Worm (Caenorhabditis elegans) whole organism, L1 larva: Measurements from ENCODE around the gene mod-1.

Source experiments
- C04F5.9 ChIP-seq: sonication (generic microtip); optimal IDR thresholded peaks from 2 replicates; lab custom pipeline; 2016; ENCODE audit warnings: missing genetic modification characterization, missing compliant biosample characterization
- Y116A8C.19 ChIP-seq: sonication (generic microtip); optimal IDR thresholded peaks from 2 replicates; lab custom pipeline; 2016; ENCODE audit warnings: missing compliant biosample characterization, missing genetic modification characterization, borderline replicate concordance
- alr-1 ChIP-seq: fragments of 200-800 bp; sonication (Bioruptor generic); optimal IDR thresholded peaks from 2 replicates; lab custom pipeline; 2018; ENCODE audit warnings: borderline replicate concordance, mild to moderate bottlenecking, missing genetic modification characterization, missing compliant biosample characterization
- ama-1 ChIP-seq: fragments of 150-350 bp; optimal IDR thresholded peaks from 2 replicates; lab custom pipeline; 2014
- blmp-1 ChIP-seq: fragments of 150-350 bp; optimal IDR thresholded peaks from 2 replicates; lab custom pipeline; 2014; ENCODE audit warnings: missing biosample characterization, missing genetic modification characterization
- ceh-63 ChIP-seq: fragments of 200-800 bp; sonication (Bioruptor generic); optimal IDR thresholded peaks from 2 replicates; lab custom pipeline; 2018; ENCODE audit warnings: mild to moderate bottlenecking, missing genetic modification characterization, missing compliant biosample characterization
- ceh-90 ChIP-seq: sonication (generic microtip); optimal IDR thresholded peaks from 2 replicates; lab custom pipeline; 2016; ENCODE audit warnings: missing genetic modification characterization, missing compliant biosample characterization
- dpl-1 ChIP-seq, 3 experiments: fragments of 150-350 bp in 2 of 3; sonication (generic microtip) in 1 of 3; optimal IDR thresholded peaks; 2 replicates each; lab custom pipeline; 2014 to 2017; ENCODE audit warnings: missing biosample characterization in 3 of 3, missing genetic modification characterization in 3 of 3, missing genetic modification reagents in 3 of 3
- efl-1 ChIP-seq, 4 experiments: fragments of 150-350 bp; optimal IDR thresholded peaks in 3 of 4; peaks in 1 of 4; 1 replicate in 1 of 4; 2 replicates in 3 of 4; lab custom pipeline; 2014; ENCODE audit warnings: missing biosample characterization in 2 of 4, missing genetic modification characterization in 2 of 4, missing genetic modification reagents in 2 of 4
- elt-2 ChIP-seq: sonication (generic microtip); optimal IDR thresholded peaks from 2 replicates; lab custom pipeline; 2016; ENCODE audit warnings: missing genetic modification characterization, mild to moderate bottlenecking, inconsistent platforms, missing compliant biosample characterization, missing genetic modification reagents
- elt-3 ChIP-seq, 6 experiments: fragments of 150-350 bp in 1 of 6; sonication (generic microtip); optimal IDR thresholded peaks; 2 replicates each; lab custom pipeline; 2017 to 2018; ENCODE audit warnings: missing biosample characterization in 6 of 6, missing genetic modification characterization in 6 of 6, inconsistent platforms in 1 of 6
- ets-5 ChIP-seq: fragments of 200-800 bp; sonication (Bioruptor generic); IDR thresholded peaks from 2 replicates; pipeline ENCODE4 v1.3.6; 2022; ENCODE audit warnings: missing genetic modification characterization, missing compliant biosample characterization
- fos-1 ChIP-seq: fragments of 150-350 bp; optimal IDR thresholded peaks from 2 replicates; lab custom pipeline; 2014; ENCODE audit warnings: missing biosample characterization, missing genetic modification characterization
- grh-1 ChIP-seq: fragments of 200-800 bp; sonication (Bioruptor generic); IDR thresholded peaks from 2 replicates; pipeline ENCODE4 v1.3.6; 2022; ENCODE audit warnings: missing genetic modification reagents, missing genetic modification characterization, missing compliant biosample characterization
- hlh-4 ChIP-seq: sonication (generic microtip); optimal IDR thresholded peaks from 2 replicates; lab custom pipeline; 2016; ENCODE audit warnings: mild to moderate bottlenecking, missing genetic modification characterization, missing compliant biosample characterization
- hpl-2 ChIP-seq: fragments of 150-350 bp; optimal IDR thresholded peaks from 2 replicates; lab custom pipeline; 2014; ENCODE audit warnings: missing biosample characterization, missing genetic modification reagents, missing genetic modification characterization
- lin-14 ChIP-seq: fragments of 200-800 bp; sonication (Bioruptor generic); optimal IDR thresholded peaks from 2 replicates; lab custom pipeline; 2018; ENCODE audit warnings: mild to moderate bottlenecking, missing genetic modification characterization, moderate library complexity, missing compliant biosample characterization
- lir-3 ChIP-seq: sonication (generic microtip); optimal IDR thresholded peaks from 2 replicates; lab custom pipeline; 2016; ENCODE audit warnings: mild to moderate bottlenecking, missing genetic modification characterization, moderate library complexity, missing compliant biosample characterization; ENCODE audit not compliant: poor library complexity
- lsy-2 ChIP-seq, 2 experiments: fragments of 150-350 bp; optimal IDR thresholded peaks; 2 replicates each; lab custom pipeline; 2014; ENCODE audit warnings: missing biosample characterization in 2 of 2, missing genetic modification characterization in 2 of 2
- mdl-1 ChIP-seq, 2 experiments: fragments of 150-350 bp; optimal IDR thresholded peaks; 2 replicates each; lab custom pipeline; 2014 to 2017; ENCODE audit warnings: missing biosample characterization in 2 of 2, missing genetic modification characterization in 2 of 2, inconsistent platforms in 1 of 2
- mep-1 ChIP-seq: fragments of 150-350 bp; optimal IDR thresholded peaks from 2 replicates; lab custom pipeline; 2014; ENCODE audit warnings: missing biosample characterization, missing genetic modification characterization
- nhr-19 ChIP-seq: fragments of 200-800 bp; sonication (Bioruptor generic); conservative IDR thresholded peaks from 2 replicates; pipeline ENCODE4 v1.3.6; 2022; ENCODE audit warnings: missing genetic modification characterization, missing compliant biosample characterization
- nhr-20 ChIP-seq: sonication (generic microtip); optimal IDR thresholded peaks from 2 replicates; lab custom pipeline; 2016; ENCODE audit warnings: mild to moderate bottlenecking, missing genetic modification characterization, missing compliant biosample characterization
- nhr-28 ChIP-seq: fragments of 150-350 bp; optimal IDR thresholded peaks from 2 replicates; lab custom pipeline; 2014; ENCODE audit warnings: missing biosample characterization, missing genetic modification characterization
- nhr-71 ChIP-seq: sonication (generic microtip); optimal IDR thresholded peaks from 2 replicates; lab custom pipeline; 2016; ENCODE audit warnings: mild to moderate bottlenecking, missing genetic modification characterization, moderate library complexity, missing compliant biosample characterization
- nhr-85 ChIP-seq: sonication (generic microtip); peaks from one replicate; lab custom pipeline; 2016; ENCODE audit warnings: missing genetic modification characterization, inconsistent platforms, missing compliant biosample characterization
- nhr-90 ChIP-seq: sonication (generic microtip); optimal IDR thresholded peaks from 2 replicates; lab custom pipeline; 2016; ENCODE audit warnings: mild to moderate bottlenecking, missing genetic modification characterization, missing compliant biosample characterization; ENCODE audit not compliant: poor library complexity
- pag-3 ChIP-seq: sonication (generic microtip); optimal IDR thresholded peaks from 2 replicates; lab custom pipeline; 2017; ENCODE audit warnings: missing genetic modification characterization, mild to moderate bottlenecking, missing compliant biosample characterization, antibody characterized with exemption, borderline replicate concordance; ENCODE audit not compliant: insufficient read depth
- rnt-1 ChIP-seq: sonication (generic microtip); optimal IDR thresholded peaks from 2 replicates; lab custom pipeline; 2016; ENCODE audit warnings: mild to moderate bottlenecking, missing genetic modification characterization, moderate library complexity, missing compliant biosample characterization
- skn-1 ChIP-seq: fragments of 150-350 bp; optimal IDR thresholded peaks from 2 replicates; lab custom pipeline; 2014; ENCODE audit warnings: missing biosample characterization, missing genetic modification characterization
- snu-23 ChIP-seq: sonication (generic microtip); optimal IDR thresholded peaks from 2 replicates; lab custom pipeline; 2016; ENCODE audit warnings: missing genetic modification characterization, missing compliant biosample characterization
- sup-37 ChIP-seq: fragments of 200-800 bp; sonication (Bioruptor generic); optimal IDR thresholded peaks from 2 replicates; lab custom pipeline; 2018; ENCODE audit warnings: mild to moderate bottlenecking, missing genetic modification characterization, missing compliant biosample characterization
- swsn-7 ChIP-seq: sonication (generic microtip); optimal IDR thresholded peaks from 2 replicates; lab custom pipeline; 2016; ENCODE audit warnings: missing genetic modification characterization, missing compliant biosample characterization
- tbx-2 ChIP-seq: sonication (generic microtip); optimal IDR thresholded peaks from 2 replicates; lab custom pipeline; 2016; ENCODE audit warnings: missing genetic modification characterization, missing compliant biosample characterization
- tlp-1 ChIP-seq: fragments of 150-350 bp; optimal IDR thresholded peaks from 2 replicates; lab custom pipeline; 2014; ENCODE audit warnings: missing biosample characterization, missing genetic modification characterization
- unc-130 ChIP-seq: fragments of 150-350 bp; optimal IDR thresholded peaks from 2 replicates; lab custom pipeline; 2017; ENCODE audit warnings: missing biosample characterization, missing genetic modification characterization, inconsistent platforms
- unc-62 ChIP-seq: fragments of 150-350 bp; optimal IDR thresholded peaks from 2 replicates; lab custom pipeline; 2014; ENCODE audit warnings: missing biosample characterization, missing genetic modification reagents, missing genetic modification characterization
- xbp-1 ChIP-seq: sonication (generic microtip); optimal IDR thresholded peaks from 2 replicates; lab custom pipeline; 2016; ENCODE audit warnings: missing genetic modification characterization, missing compliant biosample characterization

mod-1 gene

DNA sequence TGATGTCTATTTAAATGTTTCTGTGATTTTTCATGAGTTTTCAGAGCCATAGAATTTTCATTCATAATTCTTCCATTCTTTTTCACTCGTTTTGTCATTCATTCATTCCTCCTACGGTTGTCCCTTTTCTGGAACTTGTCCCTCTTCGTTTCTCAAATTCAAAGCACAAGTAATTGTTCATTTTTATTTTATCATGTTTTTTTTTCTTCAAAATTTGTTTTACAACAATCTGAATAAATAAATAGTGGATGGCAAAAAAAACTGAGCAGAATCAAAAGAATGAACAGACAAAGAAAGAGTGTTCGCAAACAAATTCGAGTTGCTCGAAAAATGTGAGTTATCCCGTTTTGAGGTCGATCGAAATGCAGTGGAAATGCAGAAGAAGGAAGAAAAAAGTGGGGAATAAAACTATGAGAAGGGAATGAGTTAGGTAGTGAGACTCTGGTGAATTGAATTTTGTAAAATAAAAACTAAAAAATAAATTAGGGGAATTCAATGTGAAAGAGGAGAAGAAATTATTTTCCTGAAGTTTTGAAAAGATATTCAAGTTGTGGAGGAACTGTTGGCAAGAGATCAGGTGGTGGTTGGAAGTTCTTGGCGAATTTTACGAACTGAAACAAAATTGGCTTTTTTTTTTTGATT is 25.7 kb upstream of the mod-1 start (continued):
- TF ChIP-seq efl-1 (optimal IDR thresholded peaks at IDR 0.05; lab: Kevin White, UChicago) (no peak), efl-1 (GFP tag; optimal IDR thresholded peaks at IDR 0.05 in 1 of 2; lab: Kevin White, UChicago) (peak in 1 of 2 experiments; percentile 8), nhr-28 (no peak), skn-1 (tag; lab: Kevin White, UChicago) (peak; percentile 35), nhr-20 (tag; lab: Kevin White, UChicago) (peak; percentile 48), nhr-90 (tag; lab: Kevin White, UChicago) (peak; percentile 38), ets-5 (GFP tag; lab: Robert Waterston, UW) (no peak), nhr-71 (tag; lab: Kevin White, UChicago) (peak; percentile 60), unc-130 (tag; lab: Kevin White, UChicago) (no peak), hpl-2 (GFP tag; lab: Kevin White, UChicago) (no peak), unc-62 (no peak), lsy-2 (tag; optimal IDR thresholded peaks at IDR 0.05; lab: Kevin White, UChicago) (peak in 1 of 2 experiments; percentile 28), tlp-1 (tag; lab: Kevin White, UChicago) (no peak), sup-37 (GFP tag; lab: Kevin White, UChicago) (no peak), ceh-90 (no peak)

ce11 chrV:8938943-8939342 is 25.1 kb upstream of the mod-1 start:
- no peak for TF ChIP-seq xbp-1 (tag; lab: Kevin White, UChicago)
- no peak for TF ChIP-seq grh-1 (GFP tag; lab: Robert Waterston, UW)
- no peak for TF ChIP-seq nhr-85
- no peak for TF ChIP-seq ama-1 (lab: Kevin White, UChicago)
- no peak for TF ChIP-seq fos-1 (tag; lab: Kevin White, UChicago)

DNA sequence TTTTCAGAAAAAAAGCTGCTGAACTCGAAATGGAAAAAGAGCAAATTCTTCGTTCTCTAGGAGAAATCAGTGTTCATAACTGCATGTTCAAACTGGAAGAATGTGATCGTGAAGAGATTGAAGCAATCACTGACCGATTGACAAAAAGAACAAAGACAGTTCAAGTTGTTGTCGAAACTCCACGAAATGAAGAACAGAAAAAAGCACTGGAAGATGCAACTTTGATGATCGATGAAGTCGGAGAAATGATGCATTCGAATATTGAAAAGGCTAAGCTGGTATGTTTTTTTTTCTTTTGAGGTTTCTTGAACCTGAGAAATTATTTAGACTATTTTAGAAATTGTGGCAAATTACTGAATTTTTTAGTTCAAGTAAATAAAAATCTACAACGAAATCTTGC is 24.6 kb upstream of the mod-1 start:
- TF ChIP-seq ama-1 (lab: Kevin White, UChicago): peak; percentile 60
- TF ChIP-seq nhr-71 (tag; lab: Kevin White, UChicago): no peak
- TF ChIP-seq pag-3 (tag; lab: Kevin White, UChicago): no peak
- TF ChIP-seq alr-1 (tag; lab: Kevin White, UChicago): no peak
- no peak for TF ChIP-seq dpl-1 (GFP tag; optimal IDR thresholded peaks at IDR 0.05; lab: Kevin White, UChicago)
- no peak for TF ChIP-seq unc-62
- no peak for TF ChIP-seq Y116A8C.19 (tag; lab: Kevin White, UChicago)
- no peak for TF ChIP-seq C04F5.9

- TF ChIP-seq nhr-85 (peak; percentile 42), mep-1 (tag; lab: Kevin White, UChicago) (peak; percentile 24), ceh-63 (GFP tag; lab: Kevin White, UChicago) (no peak), hlh-4 (tag; lab: Kevin White, UChicago) (no peak)
Measured at ce11 chrV:8937476-8938249, 23.8 kb upstream of the mod-1 start.

DNA sequence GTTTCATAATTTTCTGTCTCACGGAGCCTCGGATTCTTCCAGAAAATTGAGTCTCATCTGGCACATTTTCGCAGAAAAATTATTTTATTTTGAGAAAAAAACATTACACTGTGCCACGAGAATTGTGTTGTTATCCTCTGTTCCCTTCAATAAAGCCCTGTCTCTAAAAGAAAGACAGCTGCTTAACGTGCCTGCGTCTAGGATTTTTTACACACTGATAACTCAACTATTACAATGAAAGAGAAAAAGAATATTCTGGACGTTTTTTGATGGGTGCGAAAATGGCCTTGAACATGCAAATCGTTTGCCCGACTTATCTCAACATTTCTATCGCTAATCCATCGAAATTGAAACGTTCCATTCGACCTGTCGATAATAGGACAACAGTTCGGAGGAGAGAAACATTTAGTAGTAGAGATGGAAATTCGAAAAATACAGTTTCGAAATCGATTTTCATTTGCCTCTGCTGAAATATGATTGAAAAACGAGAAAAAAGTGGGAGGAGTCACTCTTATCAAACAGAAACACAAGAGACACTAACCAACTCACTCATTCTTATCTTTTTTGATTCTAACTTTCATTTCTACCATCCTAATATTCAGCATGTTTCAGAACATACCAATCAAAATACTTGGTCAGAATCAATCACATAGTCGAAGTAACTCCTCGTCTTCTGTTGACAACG is 23.1 kb upstream of the mod-1 start:
- TF ChIP-seq nhr-19 (GFP tag; lab: Robert Waterston, UW) (peak; percentile 49), elt-3 (tag; optimal IDR thresholded peaks at IDR 0.05; lab: Kevin White, UChicago) (peak in 1 of 6 experiments; percentile 21), blmp-1 (tag; lab: Kevin White, UChicago) (peak; percentile 78), nhr-71 (tag; lab: Kevin White, UChicago) (peak; percentile 51), elt-2 (tag; lab: Kevin White, UChicago) (peak; percentile 14), mdl-1 (tag; optimal IDR thresholded peaks at IDR 0.05; lab: Kevin White, UChicago) (peak in 1 of 2 experiments; percentile 2), skn-1 (tag; lab: Kevin White, UChicago) (no peak), mep-1 (tag; lab: Kevin White, UChicago) (peak; percentile 66), rnt-1 (tag; lab: Kevin White, UChicago) (peak; percentile 58), efl-1 (optimal IDR thresholded peaks at IDR 0.05; lab: Kevin White, UChicago) (no peak), efl-1 (GFP tag; optimal IDR thresholded peaks at IDR 0.05 in 1 of 2; lab: Kevin White, UChicago) (peak in 1 of 2 experiments; percentile 59), hpl-2 (GFP tag; lab: Kevin White, UChicago) (no peak), tbx-2 (tag; lab: Kevin White, UChicago) (no peak), lir-3 (no peak), lin-14 (peak; percentile 78), nhr-20 (tag; lab: Kevin White, UChicago) (peak; percentile 25), lsy-2 (tag; optimal IDR thresholded peaks at IDR 0.05; lab: Kevin White, UChicago) (peak in 1 of 2 experiments; percentile 21), tlp-1 (tag; lab: Kevin White, UChicago) (no peak), swsn-7 (tag; lab: Kevin White, UChicago) (peak; percentile 31), snu-23 (GFP tag; lab: Kevin White, UChicago) (peak; percentile 49)
- TF ChIP-seq, all 84 proteins: peak for 14
